Fruit fly (Drosophila melanogaster) whole organism, embryonic: Measurements from ENCODE around the gene CG13917.
A peak's percentile ranks its signal among the peaks of the same experiment; 100 is the strongest.

Experiments
- Ada2b ChIP-seq: fragments of 200-800 bp; sonication (Bioruptor generic); IDR thresholded peaks from 2 replicates; pipeline ENCODE4 v1.3.6; 2022; ENCODE audit warnings: missing biosample characterization, missing genetic modification characterization
- Atf-2 ChIP-seq: fragments of 200-800 bp; sonication (Bioruptor generic); optimal IDR thresholded peaks from 2 replicates; lab custom pipeline; 2016; ENCODE audit warnings: missing biosample characterization, missing genetic modification characterization
- CG10366 ChIP-seq: fragments of 200-800 bp; sonication (Bioruptor generic); IDR thresholded peaks from 2 replicates; pipeline ENCODE4 v1.3.6; 2022; ENCODE audit warnings: missing biosample characterization, missing genetic modification characterization
- CG10462 ChIP-seq: fragments of 200-800 bp; sonication (Bioruptor generic); optimal IDR thresholded peaks from 2 replicates; lab custom pipeline; 2016; ENCODE audit warnings: missing biosample characterization, missing genetic modification characterization
- CG10979 ChIP-seq: fragments of 200-800 bp; sonication (Bioruptor generic); optimal IDR thresholded peaks from 2 replicates; lab custom pipeline; 2018; ENCODE audit warnings: missing biosample characterization, mild to moderate bottlenecking, missing genetic modification characterization, moderate library complexity
- CG1647 ChIP-seq: fragments of 200-800 bp; sonication (Bioruptor generic); optimal IDR thresholded peaks from 3 replicates; lab custom pipeline; 2016; ENCODE audit warnings: missing biosample characterization, missing genetic modification characterization
- CG16779 ChIP-seq: fragments of 200-800 bp; sonication (Bioruptor generic); IDR thresholded peaks from 2 replicates; pipeline ENCODE4 v1.3.6; 2022; ENCODE audit warnings: missing biosample characterization, missing genetic modification characterization
- CG16863 ChIP-seq: fragments of 200-800 bp; sonication (Bioruptor generic); optimal IDR thresholded peaks from 3 replicates; lab custom pipeline; 2016; ENCODE audit warnings: missing biosample characterization, missing genetic modification characterization
- CG18262 ChIP-seq: fragments of 200-800 bp; optimal IDR thresholded peaks from 3 replicates; lab custom pipeline; 2019; ENCODE audit warnings: missing biosample characterization, mild to moderate bottlenecking, missing genetic modification characterization, moderate library complexity
- CG30431 ChIP-seq: fragments of 200-800 bp; sonication (Bioruptor generic); optimal IDR thresholded peaks from 2 replicates; lab custom pipeline; 2017; ENCODE audit warnings: missing biosample characterization, missing genetic modification characterization
- CG34224 ChIP-seq: fragments of 200-800 bp; sonication (Bioruptor generic); IDR thresholded peaks from 3 replicates; pipeline ENCODE4 v1.3.6; 2022; ENCODE audit warnings: missing biosample characterization, missing genetic modification characterization; ENCODE audit not compliant: partially characterized antibody
- CG3847 ChIP-seq: fragments of 200-800 bp; sonication (Bioruptor generic); IDR thresholded peaks from 2 replicates; pipeline ENCODE4 v1.3.6; 2022; ENCODE audit warnings: missing biosample characterization, missing genetic modification characterization
- CG4328 ChIP-seq: fragments of 200-800 bp; sonication (Bioruptor generic); optimal IDR thresholded peaks from 3 replicates; lab custom pipeline; 2017; ENCODE audit warnings: missing biosample characterization, missing genetic modification reagents, missing genetic modification characterization
- CG4730 ChIP-seq: fragments of 200-800 bp; sonication (Bioruptor generic); IDR thresholded peaks from 2 replicates; pipeline ENCODE4 v1.3.6; 2022; ENCODE audit warnings: missing biosample characterization, missing genetic modification characterization
- CG4820 ChIP-seq: fragments of 200-800 bp; sonication (Bioruptor generic); optimal IDR thresholded peaks from 3 replicates; lab custom pipeline; 2016; ENCODE audit warnings: missing biosample characterization, missing genetic modification characterization
- CG6689 ChIP-seq: fragments of 200-800 bp; sonication (Bioruptor generic); IDR thresholded peaks from 2 replicates; pipeline ENCODE4 v1.3.6; 2022; ENCODE audit warnings: missing biosample characterization, missing genetic modification characterization
- CG6765 ChIP-seq: fragments of 200-800 bp; sonication (Bioruptor generic); optimal IDR thresholded peaks from 3 replicates; lab custom pipeline; 2017; ENCODE audit warnings: missing biosample characterization, mild to moderate bottlenecking, missing genetic modification characterization
- CG7372 ChIP-seq: fragments of 200-800 bp; sonication (Bioruptor generic); IDR thresholded peaks from 2 replicates; pipeline ENCODE4 v1.3.6; 2022; ENCODE audit warnings: missing biosample characterization, missing genetic modification characterization
- CG8290 ChIP-seq, 3 experiments: fragments of 200-800 bp; sonication (Bioruptor generic); optimal IDR thresholded peaks; 2 replicates each; lab custom pipeline; 2016 to 2019; ENCODE audit warnings: missing biosample characterization in 3 of 3, missing genetic modification characterization in 3 of 3, mild to moderate bottlenecking in 2 of 3, moderate library complexity in 1 of 3
- CG8359 ChIP-seq: fragments of 200-800 bp; sonication (Bioruptor generic); optimal IDR thresholded peaks from 2 replicates; lab custom pipeline; 2017; ENCODE audit warnings: missing biosample characterization, mild to moderate bottlenecking, missing genetic modification characterization, borderline replicate concordance
- CG8765 ChIP-seq: fragments of 200-800 bp; sonication (Bioruptor generic); IDR thresholded peaks from 2 replicates; pipeline ENCODE4 v1.3.6; 2022; ENCODE audit warnings: missing biosample characterization, missing genetic modification characterization
- CG8944 ChIP-seq: fragments of 200-800 bp; sonication (Bioruptor generic); optimal IDR thresholded peaks from 3 replicates; lab custom pipeline; 2016; ENCODE audit warnings: missing biosample characterization, missing genetic modification characterization
- Dad ChIP-seq: fragments of 200-800 bp; sonication (Bioruptor generic); optimal IDR thresholded peaks from 3 replicates; lab custom pipeline; 2016; ENCODE audit warnings: missing biosample characterization, missing genetic modification characterization
- Hmx ChIP-seq: fragments of 200-800 bp; sonication (Bioruptor generic); optimal IDR thresholded peaks from 2 replicates; lab custom pipeline; 2016; ENCODE audit warnings: missing biosample characterization, missing genetic modification characterization
- Hr3 ChIP-seq: fragments of 200-800 bp; sonication (Bioruptor generic); optimal IDR thresholded peaks from 3 replicates; lab custom pipeline; 2016; ENCODE audit warnings: missing biosample characterization, missing genetic modification characterization
- MBD-R2 ChIP-seq: fragments of 200-800 bp; sonication (Bioruptor generic); IDR thresholded peaks from 2 replicates; pipeline ENCODE4 v1.3.6; 2022; ENCODE audit warnings: missing biosample characterization, missing genetic modification characterization
- Nf-YC ChIP-seq: fragments of 200-800 bp; optimal IDR thresholded peaks from 3 replicates; lab custom pipeline; 2019; ENCODE audit warnings: missing biosample characterization, mild to moderate bottlenecking, missing genetic modification characterization, moderate library complexity
- Ptx1 ChIP-seq: fragments of 200-800 bp; sonication (Bioruptor generic); IDR thresholded peaks from 2 replicates; pipeline ENCODE4 v1.3.6; 2022; ENCODE audit warnings: missing biosample characterization, missing genetic modification characterization
- Ravus ChIP-seq: fragments of 200-800 bp; sonication (Bioruptor generic); IDR thresholded peaks from 2 replicates; pipeline ENCODE4 v1.3.6; 2022; ENCODE audit warnings: missing biosample characterization, missing genetic modification characterization
- Ssrp ChIP-seq: fragments of 200-800 bp; sonication (Bioruptor generic); optimal IDR thresholded peaks from 2 replicates; lab custom pipeline; 2018; ENCODE audit warnings: missing biosample characterization, mild to moderate bottlenecking, missing genetic modification characterization, moderate library complexity
- cato ChIP-seq: fragments of 200-800 bp; sonication (Bioruptor generic); optimal IDR thresholded peaks from 2 replicates; lab custom pipeline; 2016; ENCODE audit warnings: missing biosample characterization, missing genetic modification characterization, borderline replicate concordance
- chif ChIP-seq, 2 experiments: fragments of 200-800 bp; sonication (Bioruptor generic); optimal IDR thresholded peaks; 3 replicates each; lab custom pipeline; 2016; ENCODE audit warnings: missing biosample characterization in 2 of 2, missing genetic modification characterization in 2 of 2
- chm ChIP-seq: fragments of 200-800 bp; sonication (Bioruptor generic); IDR thresholded peaks from 2 replicates; pipeline ENCODE4 v1.3.6; 2022; ENCODE audit warnings: missing biosample characterization, missing genetic modification characterization
- cwo ChIP-seq: fragments of 200-800 bp; sonication (Bioruptor generic); optimal IDR thresholded peaks from 3 replicates; lab custom pipeline; 2017; ENCODE audit warnings: missing biosample characterization, missing genetic modification characterization, mild to moderate bottlenecking, moderate library complexity, missing genetic modification reagents
- disco-r ChIP-seq: fragments of 200-800 bp; sonication (Bioruptor generic); optimal IDR thresholded peaks from 2 replicates; lab custom pipeline; 2016; ENCODE audit warnings: missing biosample characterization, missing genetic modification characterization
- exex ChIP-seq: fragments of 200-800 bp; sonication (Bioruptor generic); optimal IDR thresholded peaks from 4 replicates; lab custom pipeline; 2018; ENCODE audit warnings: missing biosample characterization, mild to moderate bottlenecking, missing genetic modification characterization, moderate library complexity
- fd96Cb ChIP-seq: fragments of 200-800 bp; sonication (Bioruptor generic); optimal IDR thresholded peaks from 2 replicates; lab custom pipeline; 2018; ENCODE audit warnings: missing biosample characterization, mild to moderate bottlenecking, missing genetic modification characterization, moderate library complexity
- knrl ChIP-seq: fragments of 200-800 bp; sonication (Bioruptor generic); IDR thresholded peaks from 3 replicates; pipeline ENCODE4 v1.3.6; 2022; ENCODE audit warnings: missing biosample characterization, missing genetic modification characterization; ENCODE audit not compliant: partially characterized antibody
- mld ChIP-seq: fragments of 200-800 bp; sonication (Bioruptor generic); IDR thresholded peaks from 3 replicates; pipeline ENCODE4 v1.3.6; 2022; ENCODE audit warnings: missing biosample characterization, missing genetic modification characterization; ENCODE audit not compliant: partially characterized antibody
- nom ChIP-seq: fragments of 200-800 bp; sonication (Bioruptor generic); optimal IDR thresholded peaks from 2 replicates; lab custom pipeline; 2017; ENCODE audit warnings: missing biosample characterization, missing genetic modification characterization, mild to moderate bottlenecking, moderate library complexity, missing genetic modification reagents
- oc ChIP-seq: fragments of 200-800 bp; sonication (Bioruptor generic); optimal IDR thresholded peaks from 2 replicates; lab custom pipeline; 2018; ENCODE audit warnings: missing biosample characterization, mild to moderate bottlenecking, missing genetic modification characterization, moderate library complexity
- otp ChIP-seq: fragments of 200-800 bp; sonication (Bioruptor generic); IDR thresholded peaks from 3 replicates; pipeline ENCODE4, ENCODE4 v1.3.6; 2022; ENCODE audit warnings: missing biosample characterization, missing genetic modification characterization
- sna ChIP-seq: fragments of 200-800 bp; sonication (Bioruptor generic); IDR thresholded peaks from 2 replicates; pipeline ENCODE4 v1.3.6; 2022; ENCODE audit warnings: missing biosample characterization, missing genetic modification characterization; ENCODE audit not compliant: partially characterized antibody
- sug ChIP-seq: fragments of 200-800 bp; optimal IDR thresholded peaks from 2 replicates; lab custom pipeline; 2019; ENCODE audit warnings: missing biosample characterization, mild to moderate bottlenecking, missing genetic modification characterization, moderate library complexity
- tio ChIP-seq: fragments of 200-800 bp; sonication (Bioruptor generic); optimal IDR thresholded peaks from 2 replicates; lab custom pipeline; 2017; ENCODE audit warnings: missing biosample characterization, missing genetic modification characterization, inconsistent platforms
- tna ChIP-seq: fragments of 200-800 bp; sonication (Bioruptor generic); IDR thresholded peaks from 2 replicates; pipeline ENCODE4 v1.3.6; 2022; ENCODE audit warnings: missing biosample characterization, missing genetic modification characterization; ENCODE audit not compliant: partially characterized antibody
- wor ChIP-seq: fragments of 200-800 bp; sonication (Bioruptor generic); IDR thresholded peaks from 2 replicates; pipeline ENCODE4 v1.3.6; 2022; ENCODE audit warnings: missing biosample characterization, missing genetic modification characterization
- zf30C ChIP-seq: fragments of 200-800 bp; sonication (Bioruptor generic); optimal IDR thresholded peaks from 3 replicates; lab custom pipeline; 2018; ENCODE audit warnings: missing biosample characterization, mild to moderate bottlenecking, missing genetic modification characterization

Gene CG13917

dm6 chr3L:1639185-1639812 is 62.8 kb downstream of the CG13917 start, which contains the start of the genes Mettl2 and Bgb (continued):
- TF ChIP-seq CG4820 (peak; percentile 80), nom (peak; percentile 9), Nf-YC (tag; lab: Kevin White, UChicago) (peak; percentile 62), Dad (GFP tag; lab: Kevin White, UChicago) (peak; percentile 67), CG7372 (GFP tag; lab: Robert Waterston, UW) (peak; percentile 83), mld (GFP tag; lab: Robert Waterston, UW) (no peak), CG8290 (GFP tag; optimal IDR thresholded peaks at IDR 0.05; lab: Kevin White, UChicago) (peak; percentile 57), CG8290 (tag; optimal IDR thresholded peaks at IDR 0.05; lab: Kevin White, UChicago) (no peak), CG8359 (GFP tag; lab: Kevin White, UChicago) (peak; percentile 24), chif (GFP tag; optimal IDR thresholded peaks at IDR 0.05; lab: Kevin White, UChicago) (peak; percentile 70 to 84), otp (GFP tag; lab: Robert Waterston, UW) (0 out of 3 replicates have a peak, but pooled peaks have one; percentile 34), CG10462 (GFP tag; lab: Kevin White, UChicago) (peak; percentile 6), CG18262 (tag; lab: Kevin White, UChicago) (peak; percentile 72), MBD-R2 (GFP tag; lab: Robert Waterston, UW) (peak; percentile 51), CG3847 (GFP tag; lab: Robert Waterston, UW) (peak; percentile 82), zf30C (GFP tag; lab: Kevin White, UChicago) (no peak), CG10979 (tag; lab: Kevin White, UChicago) (peak; percentile 69), CG10366 (GFP tag; lab: Robert Waterston, UW) (peak; percentile 69), CG4328 (GFP tag; lab: Kevin White, UChicago) (peak; percentile 59), wor (peak; percentile 53), CG34224 (GFP tag; lab: Robert Waterston, UW) (peak; percentile 70), Ptx1 (GFP tag; lab: Robert Waterston, UW) (peak; percentile 89), oc (tag; lab: Kevin White, UChicago) (no peak), CG4730 (GFP tag; lab: Robert Waterston, UW) (peak; percentile 77), Hmx (GFP tag; lab: Kevin White, UChicago) (no peak), Ssrp (peak; percentile 73), CG1647 (GFP tag; lab: Kevin White, UChicago) (peak; percentile 75), exex (tag; lab: Kevin White, UChicago) (no peak), Hr3 (GFP tag; lab: Kevin White, UChicago) (peak; percentile 80), fd96Cb (peak; percentile 78), Ravus (GFP tag; lab: Robert Waterston, UW) (no peak), cato (GFP tag; lab: Kevin White, UChicago) (peak; percentile 66), CG16863 (GFP tag; lab: Kevin White, UChicago) (peak; percentile 49), sug (tag; lab: Kevin White, UChicago) (peak; percentile 76), CG8765 (GFP tag; lab: Robert Waterston, UW) (peak; percentile 81), sna (peak; percentile 69; the same call in 1 of the 2 replicates), chm (GFP tag; lab: Robert Waterston, UW) (0 out of 2 replicates have a peak, but pooled peaks have one; percentile 35), knrl (GFP tag; lab: Robert Waterston, UW) (peak; percentile 87), Atf-2 (GFP tag; lab: Kevin White, UChicago) (peak; percentile 64), tio (GFP tag; lab: Kevin White, UChicago) (no peak), disco-r (GFP tag; lab: Kevin White, UChicago) (peak; percentile 60), Ada2b (GFP tag; lab: Robert Waterston, UW) (peak; percentile 71), CG30431 (GFP tag; lab: Kevin White, UChicago) (peak; percentile 52), cwo (GFP tag; lab: Kevin White, UChicago) (peak; percentile 53), CG6765 (peak; percentile 34), CG16779 (GFP tag; lab: Robert Waterston, UW) (peak; percentile 68; the same call in 1 of the 2 replicates), CG6689 (GFP tag; lab: Robert Waterston, UW) (peak; percentile 88), CG8944 (peak; percentile 73), tna (GFP tag; lab: Robert Waterston, UW) (0 out of 2 replicates have a peak, but pooled peaks have one; percentile 9)
